Fruit fly (Drosophila melanogaster) whole organism, embryonic: ENCODE measurements around the gene CG31882.

ENCODE experiments used
- Asciz ChIP-seq: fragments of 200-800 bp; sonication (Bioruptor generic); optimal IDR thresholded peaks from 2 replicates; lab custom pipeline; 2017; ENCODE audit warnings: missing biosample characterization, mild to moderate bottlenecking, missing genetic modification characterization, missing genetic modification reagents
- Awh ChIP-seq: fragments of 200-800 bp; sonication (Bioruptor generic); IDR thresholded peaks from 2 replicates; pipeline ENCODE4, ENCODE4 v1.3.6; 2022; ENCODE audit warnings: missing biosample characterization, missing genetic modification characterization
- CG10321 ChIP-seq: fragments of 200-800 bp; sonication (Bioruptor generic); IDR thresholded peaks from 2 replicates; pipeline ENCODE4 v1.3.6; 2022; ENCODE audit warnings: missing biosample characterization, missing genetic modification characterization
- CG10462 ChIP-seq: fragments of 200-800 bp; sonication (Bioruptor generic); optimal IDR thresholded peaks from 2 replicates; lab custom pipeline; 2016; ENCODE audit warnings: missing biosample characterization, missing genetic modification characterization
- CG10543 ChIP-seq: fragments of 200-800 bp; sonication (Bioruptor generic); optimal IDR thresholded peaks from 3 replicates; lab custom pipeline; 2017; ENCODE audit warnings: missing biosample characterization, mild to moderate bottlenecking, missing genetic modification characterization, moderate library complexity
- CG10565 ChIP-seq: fragments of 200-800 bp; sonication (Bioruptor generic); optimal IDR thresholded peaks from 3 replicates; lab custom pipeline; 2016; ENCODE audit warnings: missing biosample characterization, mild to moderate bottlenecking, missing genetic modification characterization
- CG11093 ChIP-seq: fragments of 200-800 bp; sonication (Bioruptor generic); IDR thresholded peaks from 3 replicates; pipeline ENCODE4 v1.3.6; 2022; ENCODE audit warnings: missing biosample characterization, missing genetic modification characterization
- CG14710 ChIP-seq: fragments of 200-800 bp; sonication (Bioruptor generic); optimal IDR thresholded peaks from 3 replicates; lab custom pipeline; 2019; ENCODE audit warnings: missing biosample characterization, mild to moderate bottlenecking, missing genetic modification characterization, moderate library complexity
- CG14860 ChIP-seq: fragments of 200-800 bp; sonication (Bioruptor generic); IDR thresholded peaks from 3 replicates; pipeline ENCODE4 v1.3.6; 2022; ENCODE audit warnings: missing biosample characterization, missing genetic modification characterization; ENCODE audit not compliant: partially characterized antibody
- CG15601 ChIP-seq: fragments of 200-800 bp; sonication (Bioruptor generic); optimal IDR thresholded peaks from 3 replicates; lab custom pipeline; 2019; ENCODE audit warnings: missing biosample characterization, mild to moderate bottlenecking, missing genetic modification characterization, moderate library complexity
- CG16813 ChIP-seq: fragments of 200-800 bp; sonication (Bioruptor generic); IDR thresholded peaks from 3 replicates; pipeline ENCODE4 v1.3.6; 2022; ENCODE audit warnings: missing biosample characterization, missing genetic modification characterization; ENCODE audit not compliant: partially characterized antibody
- CG18011 ChIP-seq: fragments of 200-800 bp; sonication (Bioruptor generic); optimal IDR thresholded peaks from 2 replicates; lab custom pipeline; 2017; ENCODE audit warnings: missing biosample characterization, missing genetic modification characterization, mild to moderate bottlenecking, moderate library complexity, missing genotype
- CG18619 ChIP-seq: fragments of 200-800 bp; sonication (Bioruptor generic); optimal IDR thresholded peaks from 3 replicates; lab custom pipeline; 2017; ENCODE audit warnings: missing biosample characterization, mild to moderate bottlenecking, missing genetic modification characterization
- CG18764 ChIP-seq: fragments of 200-800 bp; sonication (Bioruptor generic); optimal IDR thresholded peaks from 3 replicates; lab custom pipeline; 2016; ENCODE audit warnings: missing biosample characterization, missing genetic modification characterization
- CG2202 ChIP-seq: fragments of 200-800 bp; sonication (Bioruptor generic); optimal IDR thresholded peaks from 2 replicates; lab custom pipeline; 2018; ENCODE audit warnings: missing biosample characterization, mild to moderate bottlenecking, missing genetic modification characterization
- CG32532 ChIP-seq: fragments of 200-800 bp; sonication (Bioruptor generic); IDR thresholded peaks from 2 replicates; pipeline ENCODE4 v1.3.6; 2022; ENCODE audit warnings: missing biosample characterization, missing genetic modification characterization
- CG3281 ChIP-seq: fragments of 200-800 bp; sonication (Bioruptor generic); optimal IDR thresholded peaks from 3 replicates; lab custom pipeline; 2017; ENCODE audit warnings: missing biosample characterization, mild to moderate bottlenecking, missing genetic modification characterization
- CG4404 ChIP-seq: fragments of 200-800 bp; sonication (Bioruptor generic); IDR thresholded peaks from 2 replicates; pipeline ENCODE4 v1.3.6; 2022; ENCODE audit warnings: missing biosample characterization, missing genetic modification characterization
- CG6254 ChIP-seq: fragments of 200-800 bp; sonication (Bioruptor generic); optimal IDR thresholded peaks from 3 replicates; lab custom pipeline; 2017; ENCODE audit warnings: mild to moderate bottlenecking, missing biosample characterization, missing genetic modification reagents, missing genetic modification characterization
- CG7839 ChIP-seq: fragments of 200-800 bp; sonication (Bioruptor generic); optimal IDR thresholded peaks from 3 replicates; lab custom pipeline; 2018; ENCODE audit warnings: missing biosample characterization, mild to moderate bottlenecking, missing genetic modification characterization, moderate library complexity
- CG7987 ChIP-seq: fragments of 200-800 bp; sonication (Bioruptor generic); optimal IDR thresholded peaks from 2 replicates; lab custom pipeline; 2018; ENCODE audit warnings: missing biosample characterization, mild to moderate bottlenecking, missing genetic modification characterization, moderate library complexity
- CG8388 ChIP-seq: fragments of 200-800 bp; sonication (Bioruptor generic); optimal IDR thresholded peaks from 2 replicates; lab custom pipeline; 2019; ENCODE audit warnings: missing biosample characterization, mild to moderate bottlenecking, missing genetic modification characterization, moderate library complexity
- CG8924 ChIP-seq: fragments of 200-800 bp; optimal IDR thresholded peaks from 3 replicates; lab custom pipeline; 2019; ENCODE audit warnings: missing biosample characterization, mild to moderate bottlenecking, missing genetic modification characterization, moderate library complexity
- Fer2 ChIP-seq: fragments of 200-800 bp; sonication (Bioruptor generic); optimal IDR thresholded peaks from 2 replicates; lab custom pipeline; 2018; ENCODE audit warnings: missing biosample characterization, mild to moderate bottlenecking, missing genetic modification characterization, moderate library complexity
- HHEX ChIP-seq: fragments of 200-800 bp; sonication (Bioruptor generic); optimal IDR thresholded peaks from 3 replicates; lab custom pipeline; 2017; ENCODE audit warnings: missing biosample characterization, mild to moderate bottlenecking, missing genetic modification characterization, missing genetic modification reagents
- HLH4C ChIP-seq: fragments of 200-800 bp; sonication (Bioruptor generic); IDR thresholded peaks from 3 replicates; pipeline ENCODE4 v1.3.6; 2022; ENCODE audit warnings: missing biosample characterization, missing genetic modification characterization; ENCODE audit not compliant: partially characterized antibody
- Hr39 ChIP-seq: fragments of >200 bp; optimal IDR thresholded peaks from 2 replicates; lab custom pipeline; 2017
- MTF-1 ChIP-seq: fragments of 200-800 bp; sonication (Bioruptor generic); optimal IDR thresholded peaks from 2 replicates; lab custom pipeline; 2018; ENCODE audit warnings: missing biosample characterization, mild to moderate bottlenecking, missing genetic modification characterization, borderline replicate concordance
- Opbp ChIP-seq: fragments of 200-800 bp; sonication (Bioruptor generic); IDR thresholded peaks from 3 replicates; pipeline ENCODE4 v1.3.6; 2022; ENCODE audit warnings: missing biosample characterization, missing genetic modification characterization; ENCODE audit not compliant: partially characterized antibody
- Trl ChIP-seq, 3 experiments: fragments of >200 bp in 2 of 3; fragments of 200-800 bp in 1 of 3; sonication (Bioruptor generic) in 1 of 3; optimal IDR thresholded peaks; 2 replicates in 1 of 3; 3 replicates in 2 of 3; lab custom pipeline; 2016 to 2017; ENCODE audit warnings: missing biosample characterization in 1 of 3, missing genetic modification characterization in 1 of 3
- Vsx1 ChIP-seq: fragments of 200-800 bp; sonication (Bioruptor generic); optimal IDR thresholded peaks from 2 replicates; lab custom pipeline; 2017; ENCODE audit warnings: missing biosample characterization, mild to moderate bottlenecking, missing genetic modification characterization, missing genetic modification reagents
- bowl ChIP-seq: fragments of 200-800 bp; sonication (Bioruptor generic); IDR thresholded peaks from 2 replicates; pipeline ENCODE4 v1.3.6; 2022; ENCODE audit warnings: missing biosample characterization, missing genetic modification characterization
- disco-r ChIP-seq: fragments of 200-800 bp; sonication (Bioruptor generic); optimal IDR thresholded peaks from 2 replicates; lab custom pipeline; 2016; ENCODE audit warnings: missing biosample characterization, missing genetic modification characterization
- fd102C ChIP-seq: fragments of 200-800 bp; sonication (Bioruptor generic); optimal IDR thresholded peaks from 2 replicates; lab custom pipeline; 2018; ENCODE audit warnings: missing biosample characterization, mild to moderate bottlenecking, missing genetic modification characterization, moderate library complexity
- gcm2 ChIP-seq: fragments of 200-800 bp; sonication (Bioruptor generic); optimal IDR thresholded peaks from 2 replicates; lab custom pipeline; 2016; ENCODE audit warnings: missing biosample characterization, missing genetic modification characterization
- gem ChIP-seq: fragments of 200-800 bp; sonication (Bioruptor generic); optimal IDR thresholded peaks from 2 replicates; lab custom pipeline; 2019; ENCODE audit warnings: missing biosample characterization, mild to moderate bottlenecking, missing genetic modification characterization, moderate library complexity
- klu ChIP-seq: fragments of 200-800 bp; sonication (Bioruptor generic); IDR thresholded peaks from 2 replicates; pipeline ENCODE4 v1.3.6; 2022; ENCODE audit warnings: missing biosample characterization, missing genetic modification characterization
- lbe ChIP-seq: fragments of 200-800 bp; sonication (Bioruptor generic); optimal IDR thresholded peaks from 2 replicates; lab custom pipeline; 2016; ENCODE audit warnings: missing biosample characterization, mild to moderate bottlenecking, missing genetic modification characterization
- onecut ChIP-seq: fragments of 200-800 bp; sonication (Bioruptor generic); IDR thresholded peaks from 2 replicates; pipeline ENCODE4 v1.3.6; 2022; ENCODE audit warnings: missing biosample characterization, missing genetic modification characterization
- pan ChIP-seq, 4 experiments: fragments of >200 bp in 3 of 4; fragments of 200-800 bp in 1 of 4; sonication (Bioruptor generic) in 1 of 4; optimal IDR thresholded peaks in 3 of 4; IDR thresholded peaks in 1 of 4; 2 replicates each; pipeline versions ENCODE4 v1.3.6 to Lab custom; 2017 to 2022; ENCODE audit warnings: missing biosample characterization in 2 of 4, missing genetic modification characterization in 2 of 4, mixed read lengths in 1 of 4
- peb ChIP-seq: fragments of 200-800 bp; sonication (Bioruptor generic); IDR thresholded peaks from 2 replicates; pipeline ENCODE4 v1.3.6; 2022; ENCODE audit warnings: missing biosample characterization, missing genetic modification characterization
- phol ChIP-seq: fragments of 200-800 bp; sonication (Bioruptor generic); optimal IDR thresholded peaks from 3 replicates; lab custom pipeline; 2018; ENCODE audit warnings: missing biosample characterization, mild to moderate bottlenecking, missing genetic modification characterization, moderate library complexity
- ranshi ChIP-seq: fragments of 200-800 bp; sonication (Bioruptor generic); IDR thresholded peaks from 2 replicates; pipeline ENCODE4 v1.3.6; 2022; ENCODE audit warnings: missing biosample characterization, missing genetic modification characterization
- sna ChIP-seq: fragments of 200-800 bp; sonication (Bioruptor generic); IDR thresholded peaks from 2 replicates; pipeline ENCODE4 v1.3.6; 2022; ENCODE audit warnings: missing biosample characterization, missing genetic modification characterization; ENCODE audit not compliant: partially characterized antibody
- sqz ChIP-seq: fragments of 200-800 bp; sonication (Bioruptor generic); optimal IDR thresholded peaks from 3 replicates; lab custom pipeline; 2018; ENCODE audit warnings: missing biosample characterization, mild to moderate bottlenecking, missing genetic modification characterization
- stwl ChIP-seq: fragments of 200-800 bp; sonication (Bioruptor generic); optimal IDR thresholded peaks from 3 replicates; lab custom pipeline; 2018; ENCODE audit warnings: missing biosample characterization, mild to moderate bottlenecking, missing genetic modification characterization, moderate library complexity
- tna ChIP-seq: fragments of 200-800 bp; sonication (Bioruptor generic); IDR thresholded peaks from 2 replicates; pipeline ENCODE4 v1.3.6; 2022; ENCODE audit warnings: missing biosample characterization, missing genetic modification characterization; ENCODE audit not compliant: partially characterized antibody
- z ChIP-seq: fragments of 200-800 bp; sonication (Bioruptor generic); IDR thresholded peaks from 3 replicates; pipeline ENCODE4 v1.3.6; 2022; ENCODE audit warnings: missing biosample characterization, missing genetic modification characterization

The CG31882 gene

DNA sequence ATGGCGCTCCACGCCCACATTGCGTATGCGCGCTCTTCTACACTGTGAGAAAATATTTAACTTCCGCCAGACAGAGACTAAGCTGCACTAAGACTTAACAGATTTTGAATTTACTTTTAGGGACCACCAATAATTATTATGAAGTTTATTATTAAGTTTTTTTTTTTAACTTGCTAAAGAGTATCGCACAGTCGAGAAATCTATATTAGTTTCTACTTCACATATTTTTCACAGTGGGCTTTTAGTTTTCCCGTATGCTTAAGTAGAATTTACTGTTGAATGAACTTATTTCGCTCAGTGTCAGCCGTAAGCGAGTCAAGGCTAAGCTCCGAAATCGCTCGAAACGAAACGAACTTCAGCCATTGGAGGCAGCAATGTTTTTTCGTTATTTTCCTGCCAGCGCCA lies 35.4 kb upstream of the CG31882 start (continued):
- TF ChIP-seq HLH4C (GFP tag; lab: Robert Waterston, UW) (no peak), gcm2 (GFP tag; lab: Kevin White, UChicago) (peak; percentile 1), Opbp (GFP tag; lab: Robert Waterston, UW) (no peak), lbe (GFP tag; lab: Kevin White, UChicago) (no peak), z (GFP tag; lab: Robert Waterston, UW) (no peak), peb (GFP tag; lab: Robert Waterston, UW) (0 out of 2 replicates have a peak, but pooled peaks have one; percentile 26), CG2202 (tag; lab: Kevin White, UChicago) (no peak), CG18764 (GFP tag; lab: Kevin White, UChicago) (no peak), CG18011 (GFP tag; lab: Kevin White, UChicago) (peak; percentile 64), stwl (tag; lab: Kevin White, UChicago) (no peak), CG18619 (GFP tag; lab: Kevin White, UChicago) (peak; percentile 78), klu (GFP tag; lab: Robert Waterston, UW) (peak; percentile 67; the same call in 1 of the 2 replicates), CG10462 (GFP tag; lab: Kevin White, UChicago) (no peak), phol (tag; lab: Kevin White, UChicago) (peak; percentile 71), CG3281 (peak; percentile 88), pan (optimal IDR thresholded peaks at IDR 0.05; lab: Kevin White, UChicago) (no peak), pan (GFP tag; optimal IDR thresholded peaks at IDR 0.05 in 1 of 2, IDR thresholded peaks at IDR 0.05 in 1 of 2) (peak in 1 of 2 experiments; percentile 65), gem (tag; lab: Kevin White, UChicago) (peak; percentile 84), CG7987 (peak; percentile 15), CG16813 (no peak), CG4404 (GFP tag; lab: Robert Waterston, UW) (peak; percentile 41), CG11093 (GFP tag; lab: Robert Waterston, UW) (peak; percentile 51; the same call in 2 of the 3 replicates), CG10321 (GFP tag; lab: Robert Waterston, UW) (0 out of 2 replicates have a peak, but pooled peaks have one; percentile 9), Asciz (GFP tag; lab: Kevin White, UChicago) (peak; percentile 71), sqz (GFP tag; lab: Kevin White, UChicago) (peak; percentile 36), CG8388 (GFP tag; lab: Kevin White, UChicago) (peak; percentile 32), tna (GFP tag; lab: Robert Waterston, UW) (no peak), CG15601 (tag; lab: Kevin White, UChicago) (no peak), CG7839 (tag; lab: Kevin White, UChicago) (peak; percentile 87), bowl (GFP tag; lab: Robert Waterston, UW) (no peak; the same call in 1 of the 2 replicates), Hr39 (no peak), MTF-1 (GFP tag; lab: Kevin White, UChicago) (no peak), CG10565 (GFP tag; lab: Kevin White, UChicago) (no peak), CG14710 (tag; lab: Kevin White, UChicago) (no peak), CG8924 (tag; lab: Kevin White, UChicago) (peak; percentile 75), disco-r (GFP tag; lab: Kevin White, UChicago) (no peak), Trl (optimal IDR thresholded peaks at IDR 0.05; lab: Kevin White, UChicago) (no peak), Trl (GFP tag; optimal IDR thresholded peaks at IDR 0.05; lab: Kevin White, UChicago) (no peak), onecut (GFP tag; lab: Robert Waterston, UW) (peak; percentile 66), Fer2 (tag; lab: Kevin White, UChicago) (peak; percentile 45), CG32532 (peak; percentile 81), sna (GFP tag; lab: Robert Waterston, UW) (no peak), fd102C (no peak), CG6254 (GFP tag; lab: Kevin White, UChicago) (peak; percentile 17), Vsx1 (GFP tag; lab: Kevin White, UChicago) (no peak), ranshi (GFP tag; lab: Robert Waterston, UW) (peak; percentile 73), HHEX (GFP tag; lab: Kevin White, UChicago) (peak; percentile 78), CG10543 (peak; percentile 88), Awh (GFP tag; lab: Robert Waterston, UW) (0 out of 2 replicates have a peak, but pooled peaks have one; percentile 35), CG14860 (GFP tag; lab: Robert Waterston, UW) (no peak)
